Worm (Caenorhabditis elegans): ENCODE measurements around the gene T21C12.4.

ce11 chrIII:10523025-10523424, 34.8 kb downstream of the T21C12.4 start:
- no peak for TF ChIP-seq egl-27 (tag; optimal IDR thresholded peaks at IDR 0.05)
- TF ChIP-seq nhr-11 (tag; optimal IDR thresholded peaks at IDR 0.05), result no peak
- no peak for TF ChIP-seq ceh-82 (tag; optimal IDR thresholded peaks at IDR 0.05)
- no peak for TF ChIP-seq nhr-6 (tag; optimal IDR thresholded peaks at IDR 0.05)
- no peak for TF ChIP-seq D1046.2 (GFP tag; IDR thresholded peaks at IDR 0.05)
- no peak for TF ChIP-seq ztf-11 (tag; optimal IDR thresholded peaks at IDR 0.05)
- TF ChIP-seq ama-1 (optimal IDR thresholded peaks at IDR 0.05), result no peak
- TF ChIP-seq pha-4 (GFP tag; IDR thresholded peaks at IDR 0.05), result no peak
- TF ChIP-seq pha-4 (tag; optimal IDR thresholded peaks at IDR 0.05), result no peak
- no peak for TF ChIP-seq jun-1 (tag; optimal IDR thresholded peaks at IDR 0.05)
- TF ChIP-seq nhr-102 (tag; optimal IDR thresholded peaks at IDR 0.05), result no peak
- TF ChIP-seq nhr-237 (tag; optimal IDR thresholded peaks at IDR 0.05), result no peak
- no peak for TF ChIP-seq fkh-10 (GFP tag; optimal IDR thresholded peaks at IDR 0.05)
- no peak for TF ChIP-seq unc-62 (GFP tag; optimal IDR thresholded peaks at IDR 0.05 in 1 of 2)
- TF ChIP-seq unc-62 (tag; optimal IDR thresholded peaks at IDR 0.05), result no peak
